Fruit fly (Drosophila melanogaster): ENCODE measurements around the gene CG3309.

dm6 chrX:5357035-5357434 lies 27.9 kb upstream of the CG3309 start:
- TF ChIP-seq Sin3A (optimal IDR thresholded peaks at IDR 0.05) (no peak), h (optimal IDR thresholded peaks at IDR 0.05) (no peak), psq (optimal IDR thresholded peaks at IDR 0.05) (no peak), insv (optimal IDR thresholded peaks at IDR 0.05) (no peak)

Data from Kc167 (cell line).